Worm (Caenorhabditis elegans): Measurements from ENCODE around the gene C03B1.2.
A peak's percentile ranks its signal among the peaks of the same experiment; 100 is the strongest.

C03B1.2 gene

DNA sequence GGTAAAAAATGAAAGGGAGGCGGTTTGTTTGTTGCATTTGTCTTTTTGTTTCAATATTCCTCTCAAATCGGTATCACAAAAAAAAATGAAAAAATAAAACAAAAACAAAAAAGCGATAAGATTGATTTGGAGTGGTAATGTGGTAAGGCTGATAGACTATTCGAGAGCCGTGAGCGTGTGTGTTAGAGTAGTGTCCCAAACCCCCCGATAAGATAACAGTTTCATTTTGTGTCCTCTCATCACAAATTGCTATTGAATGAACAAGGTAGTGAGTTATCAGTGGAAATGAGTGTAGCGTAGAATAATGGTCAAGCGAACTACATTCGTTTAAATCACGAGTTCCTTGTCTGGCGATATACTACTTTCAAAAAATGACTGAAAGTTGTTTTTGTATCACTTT lies 31.4 kb upstream of the C03B1.2 start (continued):
- TF ChIP-seq arid-1 (GFP tag; conservative IDR thresholded peaks at IDR 0.05) (no peak), ceh-28 (tag; optimal IDR thresholded peaks at IDR 0.05) (no peak), D1046.2 (GFP tag; IDR thresholded peaks at IDR 0.05) (no peak), fos-1 (tag; optimal IDR thresholded peaks at IDR 0.05) (no peak), spr-3 (GFP tag; optimal IDR thresholded peaks at IDR 0.05) (no peak), F26F4.8 (GFP tag; conservative IDR thresholded peaks at IDR 0.05) (no peak), mdt-29 (GFP tag; IDR thresholded peaks at IDR 0.05) (0 out of 2 replicates have a peak, but pooled peaks have one; percentile 37), ces-1 (GFP tag; optimal IDR thresholded peaks at IDR 0.05) (no peak), mdl-1 (tag; optimal IDR thresholded peaks at IDR 0.05) (no peak), lin-29 (GFP tag; IDR thresholded peaks at IDR 0.05) (no peak), T20F7.1 (GFP tag; optimal IDR thresholded peaks at IDR 0.05) (no peak), sdz-12 (GFP tag; optimal IDR thresholded peaks at IDR 0.05) (no peak), ceh-32 (tag; optimal IDR thresholded peaks at IDR 0.05; ENCODE audit: poor library complexity) (no peak), unc-39 (tag; optimal IDR thresholded peaks at IDR 0.05) (no peak), nhr-11 (tag; optimal IDR thresholded peaks at IDR 0.05) (no peak), hif-1 (tag; optimal IDR thresholded peaks at IDR 0.05) (peak in 1 of 2 experiments; percentile 19), ctbp-1 (GFP tag; IDR thresholded peaks at IDR 0.05) (no peak), nhr-76 (tag; optimal IDR thresholded peaks at IDR 0.05) (no peak), nhr-48 (tag; optimal IDR thresholded peaks at IDR 0.05) (peak; percentile 20), F44E2.7 (GFP tag; IDR thresholded peaks at IDR 0.05) (no peak), tra-1 (GFP tag; IDR thresholded peaks at IDR 0.05) (no peak), lin-15B (tag; optimal IDR thresholded peaks at IDR 0.05) (no peak), nhr-25 (tag; optimal IDR thresholded peaks at IDR 0.05; ENCODE audit: borderline replicate concordance, insufficient read depth) (no peak), dpl-1 (GFP tag; optimal IDR thresholded peaks at IDR 0.05) (no peak), unc-130 (GFP tag; optimal IDR thresholded peaks at IDR 0.05) (no peak), mxl-2 (GFP tag; conservative IDR thresholded peaks at IDR 0.05) (no peak), nhr-77 (tag; optimal IDR thresholded peaks at IDR 0.05) (peak; percentile 65), zfp-2 (tag; optimal IDR thresholded peaks at IDR 0.05) (no peak), attf-4 (tag; optimal IDR thresholded peaks at IDR 0.05) (no peak), ceh-44 (GFP tag; IDR thresholded peaks at IDR 0.05) (no peak), mes-2 (tag; optimal IDR thresholded peaks at IDR 0.05; ENCODE audit: poor library complexity, severe bottlenecking) (peak; percentile 39), lin-39 (tag; optimal IDR thresholded peaks at IDR 0.05) (no peak), tag-97 (GFP tag; IDR thresholded peaks at IDR 0.05) (no peak), pqm-1 (tag; optimal IDR thresholded peaks at IDR 0.05) (peak; percentile 98), ZK337.2 (GFP tag; IDR thresholded peaks at IDR 0.05) (no peak), ceh-20 (GFP tag; IDR thresholded peaks at IDR 0.05) (no peak), egl-27 (tag; optimal IDR thresholded peaks at IDR 0.05) (no peak), nhr-6 (tag; optimal IDR thresholded peaks at IDR 0.05) (no peak), skn-1 (tag; optimal IDR thresholded peaks at IDR 0.05) (no peak), hmg-1.1 (GFP tag; IDR thresholded peaks at IDR 0.05) (no peak), nhr-42 (GFP tag; IDR thresholded peaks at IDR 0.05) (no peak), ZK546.5 (tag; optimal IDR thresholded peaks at IDR 0.05) (no peak), daf-16 (GFP tag; optimal IDR thresholded peaks at IDR 0.05) (peak in 1 of 2 experiments; percentile 29), daf-16 (tag; optimal IDR thresholded peaks at IDR 0.05) (peak; percentile 94), nhr-28 (tag; optimal IDR thresholded peaks at IDR 0.05) (peak; percentile 98), ceh-62 (tag; optimal IDR thresholded peaks at IDR 0.05) (no peak), ama-1 (optimal IDR thresholded peaks at IDR 0.05) (no peak), duxl-1 (tag; optimal IDR thresholded peaks at IDR 0.05; ENCODE audit: poor library complexity) (no peak), cey-2 (tag; optimal IDR thresholded peaks at IDR 0.05; ENCODE audit: borderline replicate concordance, insufficient read depth) (no peak), F10B5.3 (tag; optimal IDR thresholded peaks at IDR 0.05) (no peak), F37D6.2 (tag; optimal IDR thresholded peaks at IDR 0.05) (no peak), T26A8.4 (GFP tag; IDR thresholded peaks at IDR 0.05) (peak; percentile 54; the same call in 1 of the 2 replicates)

All from whole organism, L4 larva.